Fruit fly (Drosophila melanogaster) S2 (cell line): ENCODE measurements around the gene swa.

Experiments
- CG8478 ChIP-seq: fragments of >200 bp; optimal IDR thresholded peaks from 2 replicates; lab custom pipeline; 2018
- CTCF ChIP-seq, 2 experiments: fragments of >200 bp; optimal IDR thresholded peaks; 2 replicates each; lab custom pipeline; 2018

- no peak for TF ChIP-seq CTCF (optimal IDR thresholded peaks at IDR 0.05; lab: Kevin White, UChicago)
- no peak for TF ChIP-seq CG8478 (lab: Kevin White, UChicago)
Observed at dm6 chrX:6340593-6341068, 24.9 kb downstream of the swa start.
